Worm (Caenorhabditis elegans) whole organism, L3 larva: ENCODE measurements around the gene mpz-1.

ENCODE experiments used
- ZK546.5 ChIP-seq: sonication (generic microtip); optimal IDR thresholded peaks from 2 replicates; lab custom pipeline; 2017; ENCODE audit warnings: missing biosample characterization, missing genetic modification characterization
- ceh-16 ChIP-seq: sonication (generic microtip); optimal IDR thresholded peaks from 2 replicates; lab custom pipeline; 2017; ENCODE audit warnings: missing biosample characterization, missing genetic modification characterization
- ceh-28 ChIP-seq: fragments of 150-350 bp; optimal IDR thresholded peaks from 2 replicates; lab custom pipeline; 2014; ENCODE audit warnings: missing biosample characterization, missing genetic modification reagents, missing genetic modification characterization
- daf-12 ChIP-seq: fragments of 150-350 bp; optimal IDR thresholded peaks from 2 replicates; lab custom pipeline; 2014; ENCODE audit warnings: missing biosample characterization, missing genetic modification reagents, missing genetic modification characterization
- jun-1 ChIP-seq: fragments of 150-350 bp; optimal IDR thresholded peaks from 2 replicates; lab custom pipeline; 2014; ENCODE audit warnings: missing biosample characterization, missing genetic modification reagents, missing genetic modification characterization
- nhr-12 ChIP-seq: fragments of 150-350 bp; optimal IDR thresholded peaks from 2 replicates; lab custom pipeline; 2014; ENCODE audit warnings: missing biosample characterization, missing genetic modification characterization
- pqm-1 ChIP-seq: fragments of 150-350 bp; optimal IDR thresholded peaks from 2 replicates; lab custom pipeline; 2017; ENCODE audit warnings: missing biosample characterization, missing genetic modification characterization, inconsistent platforms
- unc-39 ChIP-seq: sonication (generic microtip); optimal IDR thresholded peaks from 4 replicates; lab custom pipeline; 2017; ENCODE audit warnings: missing biosample characterization, missing genetic modification characterization
- ztf-4 ChIP-seq: fragments of 150-350 bp; optimal IDR thresholded peaks from 2 replicates; lab custom pipeline; 2014; ENCODE audit warnings: missing biosample characterization, missing genetic modification characterization

DNA sequence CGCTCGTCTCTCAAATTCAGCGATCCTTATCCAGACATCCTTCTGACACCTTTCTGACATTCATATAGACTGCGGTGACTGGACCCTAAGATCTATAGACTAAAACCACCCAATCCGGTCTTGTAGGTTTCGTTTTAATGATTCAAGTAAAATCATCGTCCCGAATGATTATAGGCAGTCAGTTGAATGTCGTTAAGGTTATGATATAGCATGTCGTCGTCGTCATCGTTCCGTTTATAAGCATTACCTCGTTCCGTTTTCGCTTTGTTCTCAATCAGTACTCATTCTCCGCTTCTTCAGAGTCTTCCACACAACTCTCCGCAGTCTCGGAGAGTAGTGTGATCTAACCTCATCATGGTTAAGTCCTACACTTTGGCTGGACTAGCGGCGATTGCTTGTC, 69.3 kb downstream of the mpz-1 start, which contains the start of gene bli-1:
- TF ChIP-seq nhr-12 (tag; lab: Kevin White, UChicago) = no peak
- no peak for TF ChIP-seq ceh-16 (tag; lab: Kevin White, UChicago)
- TF ChIP-seq ztf-4 (tag; lab: Kevin White, UChicago) = no peak
- TF ChIP-seq ZK546.5 = no peak
- no peak for TF ChIP-seq unc-39
- no peak for TF ChIP-seq pqm-1 (tag; lab: Kevin White, UChicago)
- no peak for TF ChIP-seq daf-12 (tag; lab: Kevin White, UChicago)
- TF ChIP-seq jun-1 = no peak
- TF ChIP-seq ceh-28 (tag; lab: Kevin White, UChicago) = no peak
